Fruit fly (Drosophila melanogaster) whole organism, adult: ENCODE measurements around the gene dpr6.

ENCODE experiments used
- CG14711 ChIP-seq: fragments of 200-800 bp; sonication (Bioruptor generic); optimal IDR thresholded peaks from 2 replicates; lab custom pipeline; 2018; ENCODE audit warnings: missing biosample characterization, mild to moderate bottlenecking, missing genetic modification characterization, moderate library complexity
- CG1620 ChIP-seq: fragments of 200-800 bp; sonication (Bioruptor generic); optimal IDR thresholded peaks from 2 replicates; lab custom pipeline; 2016; ENCODE audit warnings: missing biosample characterization, missing genetic modification characterization
- CG7101 ChIP-seq: fragments of 200-800 bp; sonication (Bioruptor generic); optimal IDR thresholded peaks from 2 replicates; lab custom pipeline; 2018; ENCODE audit warnings: missing biosample characterization, mild to moderate bottlenecking, missing genetic modification characterization, moderate library complexity
- Hr96 ChIP-seq: fragments of 200-800 bp; sonication (Bioruptor generic); optimal IDR thresholded peaks from 2 replicates; lab custom pipeline; 2016; ENCODE audit warnings: missing biosample characterization, missing genetic modification characterization
- Mnt ChIP-seq: fragments of 200-800 bp; sonication (Bioruptor generic); optimal IDR thresholded peaks from 2 replicates; lab custom pipeline; 2016; ENCODE audit warnings: missing biosample characterization, mild to moderate bottlenecking, missing genetic modification characterization
- cic ChIP-seq: fragments of 200-800 bp; sonication (Bioruptor generic); optimal IDR thresholded peaks from 2 replicates; lab custom pipeline; 2017; ENCODE audit warnings: missing biosample characterization, mild to moderate bottlenecking, missing genetic modification characterization, moderate library complexity
- cnc ChIP-seq, 2 experiments: fragments of >200 bp; optimal IDR thresholded peaks; 2 replicates each; lab custom pipeline; 2017
- kay ChIP-seq: fragments of 200-800 bp; sonication (Bioruptor generic); peaks from one replicate; lab custom pipeline; 2016; ENCODE audit warnings: missing biosample characterization, missing genetic modification characterization, borderline replicate concordance
- ovo ChIP-seq: fragments of 200-800 bp; sonication (Bioruptor generic); optimal IDR thresholded peaks from 2 replicates; lab custom pipeline; 2016; ENCODE audit warnings: missing biosample characterization, missing genetic modification characterization

- no peak for TF ChIP-seq CG14711 (tag; lab: Kevin White, UChicago)
- TF ChIP-seq Mnt (GFP tag; lab: Kevin White, UChicago), result no peak
- no peak for TF ChIP-seq CG1620 (GFP tag; lab: Kevin White, UChicago)
- no peak for TF ChIP-seq CG7101 (tag; lab: Kevin White, UChicago)
- no peak for TF ChIP-seq Hr96 (GFP tag; lab: Kevin White, UChicago)
- no peak for TF ChIP-seq kay (GFP tag; lab: Kevin White, UChicago)
- no peak for TF ChIP-seq cnc (optimal IDR thresholded peaks at IDR 0.05; lab: Kevin White, UChicago)
- TF ChIP-seq ovo (GFP tag; lab: Kevin White, UChicago), result no peak
- no peak for TF ChIP-seq cic (GFP tag; lab: Kevin White, UChicago)
These were observed 177.1 kb downstream of the dpr6 start, which contains the start of gene CG8072 for dm6 chr3L:10151527-10151926.
